Worm (Caenorhabditis elegans) whole organism, midembryonic: Measurements from ENCODE around the gene Y5F2A.4.

Experiments
- T22C8.4 ChIP-seq: fragments of 200-800 bp; sonication (Bioruptor generic); IDR thresholded peaks from 2 replicates; pipeline ENCODE4 v1.3.6; 2022; ENCODE audit warnings: missing genetic modification characterization, missing compliant biosample characterization
- cog-1 ChIP-seq: sonication (generic microtip); optimal IDR thresholded peaks from 2 replicates; lab custom pipeline; 2016; ENCODE audit warnings: missing genetic modification characterization, missing compliant biosample characterization
- flt-1 ChIP-seq: fragments of 200-800 bp; sonication (Bioruptor generic); IDR thresholded peaks from 2 replicates; pipeline ENCODE4 v1.3.6; 2022; ENCODE audit warnings: missing genetic modification characterization, missing compliant biosample characterization
- klf-2 ChIP-seq: fragments of 200-800 bp; sonication (Bioruptor generic); conservative IDR thresholded peaks from 2 replicates; pipeline ENCODE4 v1.3.6; 2022; ENCODE audit warnings: missing genetic modification reagents, missing genetic modification characterization, missing compliant biosample characterization
- med-1 ChIP-seq: sonication (generic microtip); optimal IDR thresholded peaks from 2 replicates; lab custom pipeline; 2017; ENCODE audit warnings: missing genetic modification characterization, mild to moderate bottlenecking, missing compliant biosample characterization, antibody characterized with exemption, missing genetic modification reagents; ENCODE audit not compliant: insufficient read depth
- ref-1 ChIP-seq: fragments of 200-800 bp; sonication (Bioruptor generic); conservative IDR thresholded peaks from 2 replicates; pipeline ENCODE4 v1.3.6; 2022; ENCODE audit warnings: missing genetic modification reagents, missing genetic modification characterization, missing compliant biosample characterization
- tab-1 ChIP-seq: fragments of 200-800 bp; sonication (Bioruptor generic); IDR thresholded peaks from 2 replicates; pipeline ENCODE4 v1.3.6; 2022; ENCODE audit warnings: missing genetic modification characterization, missing compliant biosample characterization
- ztf-23 ChIP-seq: fragments of 200-800 bp; sonication (Bioruptor generic); IDR thresholded peaks from 2 replicates; pipeline ENCODE4 v1.3.6; 2022; ENCODE audit warnings: missing genetic modification reagents, missing genetic modification characterization, missing compliant biosample characterization
- ztf-29 ChIP-seq: fragments of 200-800 bp; sonication (Bioruptor generic); IDR thresholded peaks from 2 replicates; pipeline ENCODE4 v1.3.6; 2022; ENCODE audit warnings: missing genetic modification reagents, missing genetic modification characterization, missing compliant biosample characterization

Y5F2A.4 gene

DNA sequence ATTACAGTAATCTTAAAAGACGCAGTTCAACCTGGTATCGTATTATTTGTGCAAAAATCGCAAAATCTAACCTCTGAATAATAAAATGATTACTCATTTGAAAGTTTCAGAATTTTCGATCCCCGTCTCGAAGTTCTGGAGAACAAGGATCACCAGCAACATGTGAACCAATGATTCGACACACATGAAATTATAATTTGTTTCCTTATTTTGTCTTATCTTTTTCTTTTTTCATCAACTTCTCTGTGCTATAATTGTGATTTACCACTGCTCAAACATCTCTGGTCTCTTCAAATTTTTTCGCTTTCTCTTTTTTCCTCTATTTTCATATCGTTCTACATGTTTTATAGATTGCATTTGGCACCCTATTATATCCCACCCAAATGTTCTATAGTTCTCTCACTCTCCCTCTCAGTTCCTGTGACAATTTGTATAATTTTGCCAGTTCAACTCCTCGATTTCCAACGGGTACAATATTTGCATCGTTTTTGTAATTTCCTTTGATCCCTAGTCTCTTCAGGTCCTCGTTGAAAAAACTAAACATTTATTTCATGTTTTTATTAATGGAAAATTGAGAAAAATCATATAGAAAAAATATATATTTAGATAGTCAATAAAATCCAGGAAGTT, 15.3 kb downstream of the Y5F2A.4 start:
- TF ChIP-seq T22C8.4 (GFP tag; lab: Robert Waterston, UW), result no peak
- no peak for TF ChIP-seq ztf-29 (GFP tag; lab: Robert Waterston, UW)
- TF ChIP-seq ref-1 (GFP tag; lab: Robert Waterston, UW), result no peak
- TF ChIP-seq ztf-23, result no peak
- no peak for TF ChIP-seq tab-1 (GFP tag; lab: Robert Waterston, UW)
- no peak for TF ChIP-seq med-1 (GFP tag; lab: Kevin White, UChicago)
- no peak for TF ChIP-seq cog-1 (tag; lab: Kevin White, UChicago)

DNA sequence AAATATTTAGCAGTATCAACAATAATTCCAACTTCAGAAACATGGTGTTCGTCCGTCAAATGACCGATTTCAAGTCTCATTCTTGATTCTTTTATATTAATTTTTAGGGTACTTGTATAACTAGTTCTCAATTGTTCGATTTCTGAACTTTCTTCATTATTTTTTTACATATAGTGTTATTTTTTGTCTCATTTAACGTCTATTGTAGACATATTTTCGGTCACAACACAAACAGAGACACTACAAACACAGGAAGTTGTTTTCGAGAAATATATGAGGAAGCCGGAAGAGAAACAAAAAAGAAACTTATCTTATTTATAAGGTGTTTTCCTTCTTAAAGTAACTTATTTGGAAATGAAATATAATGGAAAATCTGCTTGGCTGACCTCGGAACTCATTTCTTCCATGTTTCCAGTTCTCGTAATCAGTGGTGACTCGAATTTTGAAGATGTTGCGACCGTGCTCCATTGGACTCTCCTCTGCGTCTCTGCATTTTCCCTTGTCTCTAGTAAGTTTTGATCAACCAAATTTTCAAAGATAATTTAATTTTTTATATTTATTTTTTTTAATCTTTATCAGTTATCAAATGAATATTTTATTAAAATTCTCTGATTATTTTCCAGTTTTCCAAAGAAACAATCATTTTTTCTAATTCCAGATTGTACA, 24.6 kb downstream of the Y5F2A.4 start, which contains the start of the genes F36H1.12 and lin-3:
Gene F36H1.12 (minus strand): TSS at position 51 of the 666 bp plus-strand sequence.
Gene lin-3 (plus strand): TSS at position 657 of the 666 bp plus-strand sequence.
- TF ChIP-seq flt-1 (GFP tag; lab: Robert Waterston, UW) (no peak), ztf-29 (GFP tag; lab: Robert Waterston, UW) (no peak), klf-2 (GFP tag; lab: Robert Waterston, UW) (no peak), ref-1 (GFP tag; lab: Robert Waterston, UW) (no peak), tab-1 (GFP tag; lab: Robert Waterston, UW) (no peak), T22C8.4 (GFP tag; lab: Robert Waterston, UW) (no peak), cog-1 (tag; lab: Kevin White, UChicago) (no peak), ztf-23 (no peak), med-1 (GFP tag; lab: Kevin White, UChicago) (no peak)

DNA sequence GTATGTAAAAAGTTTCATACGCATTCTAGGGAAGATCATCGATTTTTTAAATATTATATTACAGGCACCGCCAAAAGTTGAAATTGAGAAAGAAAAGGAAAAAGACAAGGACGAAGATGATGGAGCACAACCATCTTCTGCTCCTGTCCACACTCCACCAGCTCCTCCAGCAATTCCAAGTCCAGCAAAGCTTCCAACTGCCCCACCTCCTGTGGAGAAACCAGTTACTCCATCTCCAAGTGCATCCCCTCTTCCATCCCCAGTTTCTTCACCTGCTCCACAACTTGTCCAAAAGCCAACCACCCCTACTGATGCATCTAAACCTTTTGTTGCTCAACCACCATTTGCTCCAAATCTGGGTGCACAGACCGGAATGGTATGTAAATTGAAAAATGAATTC, 26.4 kb downstream of the Y5F2A.4 start:
- TF ChIP-seq cog-1 (tag; lab: Kevin White, UChicago) (no peak), T22C8.4 (GFP tag; lab: Robert Waterston, UW) (no peak), klf-2 (GFP tag; lab: Robert Waterston, UW) (no peak), ztf-23 (no peak), tab-1 (GFP tag; lab: Robert Waterston, UW) (no peak), ztf-29 (GFP tag; lab: Robert Waterston, UW) (no peak), ref-1 (GFP tag; lab: Robert Waterston, UW) (no peak), flt-1 (GFP tag; lab: Robert Waterston, UW) (no peak)

DNA sequence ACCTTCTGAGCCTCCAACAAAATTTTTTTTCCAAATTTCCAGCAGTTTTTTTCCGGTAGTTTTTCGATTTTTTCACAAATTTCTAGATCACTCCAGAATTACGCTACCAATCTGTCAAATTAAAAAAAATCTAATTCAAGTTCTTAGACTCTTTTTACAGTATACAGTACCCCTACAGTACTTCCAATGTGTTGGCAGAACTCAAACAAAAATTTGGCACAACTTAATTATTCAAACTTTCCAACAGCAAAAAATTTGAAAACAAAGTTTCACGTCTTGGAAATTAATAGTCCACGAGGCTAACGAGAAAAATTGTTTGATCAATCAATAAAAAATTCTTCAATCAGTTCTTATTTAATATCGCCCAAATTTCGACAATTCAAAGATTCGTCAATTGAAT, 28.6 kb downstream of the Y5F2A.4 start, which contains the start of gene F36H1.3:
Gene F36H1.3 (plus strand): TSS at position 323 of the 400 bp plus-strand sequence.
- TF ChIP-seq med-1 (GFP tag; lab: Kevin White, UChicago), result no peak
- TF ChIP-seq ztf-29 (GFP tag; lab: Robert Waterston, UW), result no peak
- TF ChIP-seq cog-1 (tag; lab: Kevin White, UChicago), result no peak
- no peak for TF ChIP-seq T22C8.4 (GFP tag; lab: Robert Waterston, UW)
- TF ChIP-seq klf-2 (GFP tag; lab: Robert Waterston, UW), result no peak
- no peak for TF ChIP-seq flt-1 (GFP tag; lab: Robert Waterston, UW)
- no peak for TF ChIP-seq ztf-23
- TF ChIP-seq ref-1 (GFP tag; lab: Robert Waterston, UW), result no peak
- no peak for TF ChIP-seq tab-1 (GFP tag; lab: Robert Waterston, UW)

DNA sequence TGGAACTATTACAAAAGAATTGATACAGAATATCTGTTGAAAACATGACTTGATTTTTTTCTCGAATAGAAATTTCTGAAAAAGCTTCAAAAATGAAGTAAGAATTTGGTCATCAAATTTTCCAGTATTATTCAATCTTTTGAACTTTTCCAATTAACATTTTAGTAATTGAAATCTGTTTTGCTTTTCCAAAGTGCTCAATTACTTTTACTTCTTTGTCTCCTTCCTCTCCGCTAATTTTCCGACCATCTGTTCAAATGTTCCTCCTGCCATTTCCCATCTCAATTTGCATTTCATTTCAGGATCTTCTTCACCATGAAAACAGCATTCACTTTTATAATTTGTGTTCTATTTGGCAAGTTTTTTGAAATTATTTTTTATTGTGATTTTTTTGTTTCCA, 29.5 kb downstream of the Y5F2A.4 start, which contains the start of gene F36H1.11:
Gene F36H1.11 (plus strand): TSS at position 301 of the 400 bp plus-strand sequence.
- TF ChIP-seq tab-1 (GFP tag; lab: Robert Waterston, UW) (no peak), ztf-23 (no peak), cog-1 (tag; lab: Kevin White, UChicago) (no peak), flt-1 (GFP tag; lab: Robert Waterston, UW) (no peak), ref-1 (GFP tag; lab: Robert Waterston, UW) (no peak), med-1 (GFP tag; lab: Kevin White, UChicago) (no peak)

DNA sequence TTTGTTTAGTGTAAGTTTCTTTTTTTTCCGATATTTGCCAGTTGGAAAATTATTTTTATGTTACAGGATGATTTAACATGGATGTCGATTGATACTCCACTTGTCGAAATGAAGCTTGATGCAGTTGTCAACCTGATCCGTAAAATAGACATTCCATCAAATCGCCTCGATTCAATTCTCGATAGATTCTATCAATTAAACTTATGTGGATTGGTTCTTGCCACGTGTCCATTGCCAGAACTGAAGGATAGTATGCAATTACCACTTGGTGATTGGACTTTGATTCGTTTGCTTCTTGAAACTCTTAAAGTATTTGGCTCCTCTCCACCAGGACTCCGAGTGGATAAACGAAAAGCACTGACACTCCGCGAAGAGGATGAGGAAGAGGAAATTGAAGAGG, 34.0 kb downstream of the Y5F2A.4 start:
- TF ChIP-seq ztf-29 (GFP tag; lab: Robert Waterston, UW) (no peak), med-1 (GFP tag; lab: Kevin White, UChicago) (no peak), flt-1 (GFP tag; lab: Robert Waterston, UW) (no peak), klf-2 (GFP tag; lab: Robert Waterston, UW) (no peak), tab-1 (GFP tag; lab: Robert Waterston, UW) (no peak), T22C8.4 (GFP tag; lab: Robert Waterston, UW) (no peak), cog-1 (tag; lab: Kevin White, UChicago) (no peak), ztf-23 (no peak), ref-1 (GFP tag; lab: Robert Waterston, UW) (no peak)

DNA sequence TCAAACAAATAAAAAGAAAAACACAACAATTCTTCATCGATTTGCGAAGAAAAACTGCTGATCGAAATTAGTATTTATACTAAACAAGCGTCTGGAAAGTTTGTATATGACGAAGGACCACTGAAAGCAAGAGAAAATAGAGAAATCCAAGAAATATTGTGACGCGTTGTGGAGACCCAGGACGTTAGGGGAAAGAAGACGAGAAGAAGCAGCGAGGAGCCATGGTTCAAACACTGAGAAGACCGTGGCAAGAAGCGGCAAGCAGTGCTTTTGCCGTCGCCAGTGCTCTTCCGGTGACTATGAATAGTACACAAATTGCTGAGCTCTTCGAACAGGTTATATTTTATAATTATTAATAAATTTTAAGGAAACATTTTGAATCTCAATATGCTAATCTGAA, 39.7 kb downstream of the Y5F2A.4 start:
- TF ChIP-seq ref-1 (GFP tag; lab: Robert Waterston, UW) (no peak), tab-1 (GFP tag; lab: Robert Waterston, UW) (no peak), ztf-23 (no peak), ztf-29 (GFP tag; lab: Robert Waterston, UW) (no peak), klf-2 (GFP tag; lab: Robert Waterston, UW) (no peak), med-1 (GFP tag; lab: Kevin White, UChicago) (no peak), T22C8.4 (GFP tag; lab: Robert Waterston, UW) (no peak), cog-1 (tag; lab: Kevin White, UChicago) (no peak), flt-1 (GFP tag; lab: Robert Waterston, UW) (no peak)

DNA sequence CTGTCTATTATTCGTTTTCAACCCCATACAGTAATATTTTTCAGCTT, 39.9 kb downstream of the Y5F2A.4 start, which contains the start of gene kdin-1:
Gene kdin-1 (plus strand): TSS at position 38 of the 47 bp plus-strand sequence.
- no peak for TF ChIP-seq med-1 (GFP tag; lab: Kevin White, UChicago)
- no peak for TF ChIP-seq flt-1 (GFP tag; lab: Robert Waterston, UW)
- TF ChIP-seq klf-2 (GFP tag; lab: Robert Waterston, UW), result no peak
- TF ChIP-seq ztf-29 (GFP tag; lab: Robert Waterston, UW), result no peak
- TF ChIP-seq tab-1 (GFP tag; lab: Robert Waterston, UW), result no peak
- TF ChIP-seq ztf-23, result no peak
- TF ChIP-seq T22C8.4 (GFP tag; lab: Robert Waterston, UW), result no peak
- no peak for TF ChIP-seq ref-1 (GFP tag; lab: Robert Waterston, UW)

DNA sequence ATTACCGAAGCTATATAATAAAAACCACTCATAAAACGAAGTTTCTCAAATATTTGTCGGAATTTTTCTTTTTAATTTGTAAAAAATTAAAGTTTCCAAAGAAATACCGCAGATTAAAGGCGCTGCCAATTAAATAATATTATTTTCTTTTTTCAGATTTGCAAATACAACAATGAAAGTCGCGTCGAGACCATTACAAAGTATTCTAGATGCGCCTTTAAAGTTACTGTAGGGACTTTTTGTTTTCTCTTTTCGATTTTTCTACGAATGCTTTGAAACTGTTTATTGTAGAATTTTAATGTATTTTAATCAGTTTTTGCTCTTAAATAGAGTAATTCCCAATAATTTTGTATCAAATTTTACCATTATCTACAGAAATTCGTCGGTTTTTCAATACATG, 40.2 kb downstream of the Y5F2A.4 start:
- TF ChIP-seq klf-2 (GFP tag; lab: Robert Waterston, UW) (no peak), flt-1 (GFP tag; lab: Robert Waterston, UW) (no peak), ztf-23 (no peak), T22C8.4 (GFP tag; lab: Robert Waterston, UW) (no peak), cog-1 (tag; lab: Kevin White, UChicago) (no peak), med-1 (GFP tag; lab: Kevin White, UChicago) (no peak)
